Fruit fly (Drosophila melanogaster): ENCODE measurements around the gene vn.
A peak's percentile ranks its signal among the peaks of the same experiment; 100 is the strongest.

vn gene

DNA sequence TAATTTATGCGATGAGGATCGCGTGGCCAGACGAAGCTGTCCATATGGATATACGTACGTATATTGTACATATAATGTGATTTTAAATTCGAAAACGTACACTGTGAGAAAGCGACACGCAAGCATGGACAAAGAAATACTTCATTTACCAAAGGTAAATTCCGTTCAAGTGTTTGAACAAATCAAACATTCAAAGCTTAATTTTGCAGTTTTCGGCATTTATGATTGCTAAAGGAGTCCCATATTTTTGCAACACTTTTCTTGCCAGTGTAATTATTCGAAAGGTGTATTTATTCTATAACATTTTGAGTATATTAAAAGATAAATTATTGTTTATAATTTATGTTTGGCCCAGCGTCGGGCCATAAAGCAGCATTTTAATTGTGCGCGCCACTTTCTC, 26.2 kb downstream of the vn start (continued):
- TF ChIP-seq tll (GFP tag; optimal IDR thresholded peaks at IDR 0.05) = no peak
- peak; percentile 18 for TF ChIP-seq Abd-B (GFP tag; optimal IDR thresholded peaks at IDR 0.05)
- TF ChIP-seq vvl (GFP tag; IDR thresholded peaks at IDR 0.05) = peak; percentile 13; the same call in 1 of the 2 replicates
- no peak for TF ChIP-seq CG7271 (tag; optimal IDR thresholded peaks at IDR 0.05)
- peak; percentile 44 for TF ChIP-seq CoRest (tag; optimal IDR thresholded peaks at IDR 0.05)
- TF ChIP-seq CG18011 (GFP tag; optimal IDR thresholded peaks at IDR 0.05) = no peak
- TF ChIP-seq CG13894 (tag; optimal IDR thresholded peaks at IDR 0.05) = no peak
- TF ChIP-seq mld (GFP tag; IDR thresholded peaks at IDR 0.05; ENCODE audit: partially characterized antibody) = no peak
- TF ChIP-seq so (GFP tag; IDR thresholded peaks at IDR 0.05) = no peak
- peak; percentile 44; the same call in 1 of the 3 replicates for TF ChIP-seq CG17361 (GFP tag; IDR thresholded peaks at IDR 0.05)
- no peak for TF ChIP-seq sqz (GFP tag; optimal IDR thresholded peaks at IDR 0.05)
- no peak for TF ChIP-seq sim (GFP tag; IDR thresholded peaks at IDR 0.05)
- peak; percentile 1 for TF ChIP-seq CG8388 (GFP tag; optimal IDR thresholded peaks at IDR 0.05)
- peak; percentile 47 for TF ChIP-seq nmo (GFP tag; optimal IDR thresholded peaks at IDR 0.05)
- TF ChIP-seq trem (tag; optimal IDR thresholded peaks at IDR 0.05) = no peak
- TF ChIP-seq Fer1 (GFP tag; optimal IDR thresholded peaks at IDR 0.05) = no peak
- peak; percentile 14 for TF ChIP-seq az2 (GFP tag; optimal IDR thresholded peaks at IDR 0.05)
- TF ChIP-seq CG11456 (GFP tag; IDR thresholded peaks at IDR 0.05) = no peak
- TF ChIP-seq br (optimal IDR thresholded peaks at IDR 0.05) = no peak
- no peak for TF ChIP-seq sima (GFP tag; optimal IDR thresholded peaks at IDR 0.05)
- TF ChIP-seq usp (GFP tag; optimal IDR thresholded peaks at IDR 0.05) = no peak
- TF ChIP-seq lov (optimal IDR thresholded peaks at IDR 0.05) = no peak
- no peak for TF ChIP-seq lov (GFP tag; IDR thresholded peaks at IDR 0.05)
- no peak for TF ChIP-seq ham (GFP tag; IDR thresholded peaks at IDR 0.05)
- peak; percentile 40 for TF ChIP-seq CG30403 (GFP tag; optimal IDR thresholded peaks at IDR 0.05)
- no peak for TF ChIP-seq klu (GFP tag; IDR thresholded peaks at IDR 0.05)
- TF ChIP-seq Sin3A (optimal IDR thresholded peaks at IDR 0.05) = no peak
- peak; percentile 2 for TF ChIP-seq cato (GFP tag; optimal IDR thresholded peaks at IDR 0.05; ENCODE audit: borderline replicate concordance)
- TF ChIP-seq Usf (GFP tag; optimal IDR thresholded peaks at IDR 0.05) = no peak
- TF ChIP-seq dm (GFP tag; optimal IDR thresholded peaks at IDR 0.05) = no peak
- no peak for TF ChIP-seq gce (GFP tag; IDR thresholded peaks at IDR 0.05)
- TF ChIP-seq Lhr (GFP tag; optimal IDR thresholded peaks at IDR 0.05) = no peak
- no peak for TF ChIP-seq pzg (GFP tag; optimal IDR thresholded peaks at IDR 0.05)
- no peak for TF ChIP-seq NC2β (GFP tag; optimal IDR thresholded peaks at IDR 0.05)
- TF ChIP-seq CG11560 (tag; IDR thresholded peaks at IDR 0.05) = no peak
- no peak for TF ChIP-seq CTCF (GFP tag; optimal IDR thresholded peaks at IDR 0.05)
- TF ChIP-seq CG14014 (GFP tag; IDR thresholded peaks at IDR 0.05) = peak; percentile 36; the same call in 1 of the 2 replicates
- no peak for TF ChIP-seq da (GFP tag; optimal IDR thresholded peaks at IDR 0.05)
- TF ChIP-seq Side (GFP tag; optimal IDR thresholded peaks at IDR 0.05) = no peak
- peak; percentile 31 for TF ChIP-seq CG13624 (GFP tag; optimal IDR thresholded peaks at IDR 0.05)
- TF ChIP-seq CG31224 (GFP tag; IDR thresholded peaks at IDR 0.05) = peak; percentile 48; the same call in 1 of the 2 replicates
- TF ChIP-seq peb (GFP tag; IDR thresholded peaks at IDR 0.05) = no peak
- TF ChIP-seq CG8281 (tag; optimal IDR thresholded peaks at IDR 0.05) = no peak
- TF ChIP-seq CG1832 (GFP tag; optimal IDR thresholded peaks at IDR 0.05) = no peak
- no peak for TF ChIP-seq kah (GFP tag; optimal IDR thresholded peaks at IDR 0.05)
- no peak for TF ChIP-seq CG14965 (GFP tag; optimal IDR thresholded peaks at IDR 0.05; ENCODE audit: borderline replicate concordance)
- no peak for TF ChIP-seq CG4707 (GFP tag; optimal IDR thresholded peaks at IDR 0.05)
- TF ChIP-seq hb (GFP tag; IDR thresholded peaks at IDR 0.05; ENCODE audit: partially characterized antibody) = no peak
- TF ChIP-seq CG6689 (GFP tag; IDR thresholded peaks at IDR 0.05) = peak; percentile 40
- TF ChIP-seq amos (GFP tag; IDR thresholded peaks at IDR 0.05; ENCODE audit: partially characterized antibody) = no peak
- TF ChIP-seq knrl (GFP tag; IDR thresholded peaks at IDR 0.05; ENCODE audit: partially characterized antibody) = no peak
- peak; percentile 16 for TF ChIP-seq CG18262 (tag; optimal IDR thresholded peaks at IDR 0.05)
- peak; percentile 5 for TF ChIP-seq lab (GFP tag; optimal IDR thresholded peaks at IDR 0.05)

Measured in whole organism, embryonic.